Fruit fly (Drosophila melanogaster) whole organism, embryonic: Measurements from ENCODE around the gene eIF3d1.
A peak's percentile ranks its signal among the peaks of the same experiment; 100 is the strongest.

Experiments used
- Abd-B ChIP-seq: fragments of 200-800 bp; sonication (Bioruptor generic); optimal IDR thresholded peaks from 2 replicates; lab custom pipeline; 2018; ENCODE audit warnings: missing biosample characterization, mild to moderate bottlenecking, missing genetic modification characterization, moderate library complexity
- Atf-2 ChIP-seq: fragments of 200-800 bp; sonication (Bioruptor generic); optimal IDR thresholded peaks from 2 replicates; lab custom pipeline; 2016; ENCODE audit warnings: missing biosample characterization, missing genetic modification characterization
- CG13296 ChIP-seq: fragments of 200-800 bp; sonication (Bioruptor generic); optimal IDR thresholded peaks from 3 replicates; lab custom pipeline; 2018; ENCODE audit warnings: missing biosample characterization, mild to moderate bottlenecking, missing genetic modification characterization
- CG13624 ChIP-seq: fragments of 200-800 bp; sonication (Bioruptor generic); optimal IDR thresholded peaks from 2 replicates; lab custom pipeline; 2016; ENCODE audit warnings: missing biosample characterization, missing genetic modification characterization
- CG14014 ChIP-seq: fragments of 200-800 bp; sonication (Bioruptor generic); IDR thresholded peaks from 2 replicates; pipeline ENCODE4 v1.3.6; 2022; ENCODE audit warnings: missing biosample characterization, missing genetic modification characterization
- CG15479 ChIP-seq: fragments of 200-800 bp; sonication (Bioruptor generic); optimal IDR thresholded peaks from 3 replicates; lab custom pipeline; 2019; ENCODE audit warnings: missing biosample characterization, mild to moderate bottlenecking, missing genetic modification characterization, moderate library complexity
- CG1602 ChIP-seq: fragments of 200-800 bp; sonication (Bioruptor generic); optimal IDR thresholded peaks from 3 replicates; lab custom pipeline; 2016; ENCODE audit warnings: missing biosample characterization, missing genetic modification characterization
- CG16863 ChIP-seq: fragments of 200-800 bp; sonication (Bioruptor generic); optimal IDR thresholded peaks from 3 replicates; lab custom pipeline; 2016; ENCODE audit warnings: missing biosample characterization, missing genetic modification characterization
- CG3065 ChIP-seq: fragments of 200-800 bp; sonication (Bioruptor generic); optimal IDR thresholded peaks from 2 replicates; lab custom pipeline; 2016; ENCODE audit warnings: missing biosample characterization, missing genetic modification characterization
- CG32532 ChIP-seq: fragments of 200-800 bp; sonication (Bioruptor generic); IDR thresholded peaks from 2 replicates; pipeline ENCODE4 v1.3.6; 2022; ENCODE audit warnings: missing biosample characterization, missing genetic modification characterization
- CG3281 ChIP-seq: fragments of 200-800 bp; sonication (Bioruptor generic); optimal IDR thresholded peaks from 3 replicates; lab custom pipeline; 2017; ENCODE audit warnings: missing biosample characterization, mild to moderate bottlenecking, missing genetic modification characterization
- CG34224 ChIP-seq: fragments of 200-800 bp; sonication (Bioruptor generic); IDR thresholded peaks from 3 replicates; pipeline ENCODE4 v1.3.6; 2022; ENCODE audit warnings: missing biosample characterization, missing genetic modification characterization; ENCODE audit not compliant: partially characterized antibody
- CG4854 ChIP-seq: fragments of 200-800 bp; sonication (Bioruptor generic); optimal IDR thresholded peaks from 2 replicates; lab custom pipeline; 2016; ENCODE audit warnings: missing biosample characterization, missing genetic modification characterization, inconsistent platforms
- CG6689 ChIP-seq: fragments of 200-800 bp; sonication (Bioruptor generic); IDR thresholded peaks from 2 replicates; pipeline ENCODE4 v1.3.6; 2022; ENCODE audit warnings: missing biosample characterization, missing genetic modification characterization
- CG6813 ChIP-seq: fragments of 200-800 bp; sonication (Bioruptor generic); optimal IDR thresholded peaks from 2 replicates; lab custom pipeline; 2017; ENCODE audit warnings: missing biosample characterization, missing genetic modification characterization, mild to moderate bottlenecking, moderate library complexity, missing genetic modification reagents
- CG7786 ChIP-seq: fragments of 200-800 bp; sonication (Bioruptor generic); optimal IDR thresholded peaks from 2 replicates; lab custom pipeline; 2016; ENCODE audit warnings: missing biosample characterization, missing genetic modification characterization
- CG7987 ChIP-seq: fragments of 200-800 bp; sonication (Bioruptor generic); optimal IDR thresholded peaks from 2 replicates; lab custom pipeline; 2018; ENCODE audit warnings: missing biosample characterization, mild to moderate bottlenecking, missing genetic modification characterization, moderate library complexity
- CG8765 ChIP-seq: fragments of 200-800 bp; sonication (Bioruptor generic); IDR thresholded peaks from 2 replicates; pipeline ENCODE4 v1.3.6; 2022; ENCODE audit warnings: missing biosample characterization, missing genetic modification characterization
- CG9817 ChIP-seq: fragments of 200-800 bp; sonication (Bioruptor generic); optimal IDR thresholded peaks from 2 replicates; lab custom pipeline; 2018; ENCODE audit warnings: missing biosample characterization, mild to moderate bottlenecking, missing genetic modification characterization, moderate library complexity
- D19B ChIP-seq: fragments of 200-800 bp; sonication (Bioruptor generic); optimal IDR thresholded peaks from 2 replicates; lab custom pipeline; 2017; ENCODE audit warnings: missing biosample characterization, mild to moderate bottlenecking, missing genetic modification characterization
- Dip2 ChIP-seq: fragments of 200-800 bp; sonication (Bioruptor generic); IDR thresholded peaks from 2 replicates; pipeline ENCODE4 v1.3.6; 2022; ENCODE audit warnings: missing biosample characterization, missing genetic modification characterization
- Dref ChIP-seq: fragments of 200-800 bp; sonication (Bioruptor generic); IDR thresholded peaks from 2 replicates; pipeline ENCODE4 v1.3.6; 2022; ENCODE audit warnings: missing biosample characterization, missing genetic modification characterization
- H2.0 ChIP-seq: fragments of 200-800 bp; sonication (Bioruptor generic); IDR thresholded peaks from 2 replicates; pipeline ENCODE4 v1.3.6; 2022; ENCODE audit warnings: missing biosample characterization, missing genetic modification characterization
- HmgD ChIP-seq: fragments of 200-800 bp; sonication (Bioruptor generic); optimal IDR thresholded peaks from 3 replicates; lab custom pipeline; 2016; ENCODE audit warnings: missing biosample characterization, missing genetic modification characterization
- Mes4 ChIP-seq: fragments of 200-800 bp; sonication (Bioruptor generic); optimal IDR thresholded peaks from 2 replicates; lab custom pipeline; 2016; ENCODE audit warnings: missing biosample characterization, missing genetic modification characterization
- NK7.1 ChIP-seq: fragments of 200-800 bp; sonication (Bioruptor generic); optimal IDR thresholded peaks from 3 replicates; lab custom pipeline; 2016; ENCODE audit warnings: missing biosample characterization, missing genetic modification characterization
- Oaz ChIP-seq: fragments of 200-800 bp; sonication (Bioruptor generic); IDR thresholded peaks from 2 replicates; pipeline ENCODE4 v1.3.6; 2022; ENCODE audit warnings: missing biosample characterization, missing genetic modification characterization
- Poxn ChIP-seq: fragments of 200-800 bp; sonication (Bioruptor generic); IDR thresholded peaks from 2 replicates; pipeline ENCODE4 v1.3.6; 2022; ENCODE audit warnings: missing biosample characterization, missing genetic modification characterization
- Ssrp ChIP-seq: fragments of 200-800 bp; sonication (Bioruptor generic); optimal IDR thresholded peaks from 2 replicates; lab custom pipeline; 2018; ENCODE audit warnings: missing biosample characterization, mild to moderate bottlenecking, missing genetic modification characterization, moderate library complexity
- Tbp ChIP-seq: fragments of >200 bp; optimal IDR thresholded peaks from 2 replicates; lab custom pipeline; 2018; ENCODE audit warnings: missing biosample characterization, missing genetic modification characterization
- Xbp1 ChIP-seq: fragments of 200-800 bp; sonication (Bioruptor generic); optimal IDR thresholded peaks from 3 replicates; lab custom pipeline; 2016; ENCODE audit warnings: missing biosample characterization, mild to moderate bottlenecking, missing genetic modification characterization
- ac ChIP-seq: fragments of 200-800 bp; sonication (Bioruptor generic); optimal IDR thresholded peaks from 3 replicates; lab custom pipeline; 2017; ENCODE audit warnings: missing biosample characterization, mild to moderate bottlenecking, missing genetic modification characterization
- corto ChIP-seq: fragments of 200-800 bp; sonication (Bioruptor generic); optimal IDR thresholded peaks from 2 replicates; lab custom pipeline; 2016; ENCODE audit warnings: missing biosample characterization, mild to moderate bottlenecking, missing genetic modification characterization, moderate library complexity
- dmrt11E ChIP-seq: fragments of 200-800 bp; sonication (Bioruptor generic); optimal IDR thresholded peaks from 3 replicates; lab custom pipeline; 2018; ENCODE audit warnings: missing biosample characterization, mild to moderate bottlenecking, missing genetic modification characterization, moderate library complexity
- dpn ChIP-seq, 2 experiments: fragments of 200-800 bp; sonication (Bioruptor generic); optimal IDR thresholded peaks; 3 replicates each; lab custom pipeline; 2016; ENCODE audit warnings: missing biosample characterization in 2 of 2, missing genetic modification characterization in 2 of 2
- fu2 ChIP-seq: fragments of 200-800 bp; sonication (Bioruptor generic); optimal IDR thresholded peaks from 2 replicates; lab custom pipeline; 2016; ENCODE audit warnings: missing biosample characterization, missing genetic modification characterization
- gem ChIP-seq: fragments of 200-800 bp; sonication (Bioruptor generic); optimal IDR thresholded peaks from 2 replicates; lab custom pipeline; 2019; ENCODE audit warnings: missing biosample characterization, mild to moderate bottlenecking, missing genetic modification characterization, moderate library complexity
- hb ChIP-seq: fragments of 200-800 bp; sonication (Bioruptor generic); IDR thresholded peaks from 3 replicates; pipeline ENCODE4 v1.3.6; 2022; ENCODE audit warnings: missing biosample characterization, missing genetic modification characterization; ENCODE audit not compliant: partially characterized antibody
- hth ChIP-seq: fragments of >200 bp; optimal IDR thresholded peaks from 2 replicates; lab custom pipeline; 2017; ENCODE audit warnings: inconsistent platforms
- pan ChIP-seq, 4 experiments: fragments of >200 bp in 3 of 4; fragments of 200-800 bp in 1 of 4; sonication (Bioruptor generic) in 1 of 4; optimal IDR thresholded peaks in 3 of 4; IDR thresholded peaks in 1 of 4; 2 replicates each; pipeline versions ENCODE4 v1.3.6 to Lab custom; 2017 to 2022; ENCODE audit warnings: missing biosample characterization in 2 of 4, missing genetic modification characterization in 2 of 4, mixed read lengths in 1 of 4
- psq ChIP-seq: fragments of 200-800 bp; sonication (Bioruptor generic); optimal IDR thresholded peaks from 2 replicates; lab custom pipeline; 2017; ENCODE audit warnings: missing biosample characterization, missing genetic modification characterization
- scrt ChIP-seq: fragments of 200-800 bp; sonication (Bioruptor generic); optimal IDR thresholded peaks from 2 replicates; lab custom pipeline; 2018; ENCODE audit warnings: missing biosample characterization, mild to moderate bottlenecking, missing genetic modification characterization, moderate library complexity
- sima ChIP-seq: fragments of 200-800 bp; sonication (Bioruptor generic); optimal IDR thresholded peaks from 2 replicates; lab custom pipeline; 2016; ENCODE audit warnings: missing biosample characterization, missing genetic modification characterization
- sisA ChIP-seq: fragments of 200-800 bp; sonication (Bioruptor generic); IDR thresholded peaks from 2 replicates; pipeline ENCODE4 v1.3.6; 2022; ENCODE audit warnings: missing biosample characterization, missing genetic modification characterization
- tap ChIP-seq: fragments of 200-800 bp; optimal IDR thresholded peaks from 3 replicates; lab custom pipeline; 2019; ENCODE audit warnings: missing biosample characterization, mild to moderate bottlenecking, missing genetic modification characterization, moderate library complexity
- unc-4 ChIP-seq: fragments of 200-800 bp; sonication (Bioruptor generic); IDR thresholded peaks from 2 replicates; pipeline ENCODE4 v1.3.6; 2022; ENCODE audit warnings: missing biosample characterization, missing genetic modification characterization; ENCODE audit not compliant: partially characterized antibody
- z ChIP-seq: fragments of 200-800 bp; sonication (Bioruptor generic); IDR thresholded peaks from 3 replicates; pipeline ENCODE4 v1.3.6; 2022; ENCODE audit warnings: missing biosample characterization, missing genetic modification characterization
- zen ChIP-seq: fragments of 200-800 bp; sonication (Bioruptor generic); optimal IDR thresholded peaks from 3 replicates; lab custom pipeline; 2018; ENCODE audit warnings: missing biosample characterization, mild to moderate bottlenecking, missing genetic modification characterization, moderate library complexity
- zfh1 ChIP-seq: fragments of 200-800 bp; sonication (Bioruptor generic); IDR thresholded peaks from 3 replicates; pipeline ENCODE4 v1.3.6; 2022; ENCODE audit warnings: missing biosample characterization, missing genetic modification characterization

Gene eIF3d1

DNA sequence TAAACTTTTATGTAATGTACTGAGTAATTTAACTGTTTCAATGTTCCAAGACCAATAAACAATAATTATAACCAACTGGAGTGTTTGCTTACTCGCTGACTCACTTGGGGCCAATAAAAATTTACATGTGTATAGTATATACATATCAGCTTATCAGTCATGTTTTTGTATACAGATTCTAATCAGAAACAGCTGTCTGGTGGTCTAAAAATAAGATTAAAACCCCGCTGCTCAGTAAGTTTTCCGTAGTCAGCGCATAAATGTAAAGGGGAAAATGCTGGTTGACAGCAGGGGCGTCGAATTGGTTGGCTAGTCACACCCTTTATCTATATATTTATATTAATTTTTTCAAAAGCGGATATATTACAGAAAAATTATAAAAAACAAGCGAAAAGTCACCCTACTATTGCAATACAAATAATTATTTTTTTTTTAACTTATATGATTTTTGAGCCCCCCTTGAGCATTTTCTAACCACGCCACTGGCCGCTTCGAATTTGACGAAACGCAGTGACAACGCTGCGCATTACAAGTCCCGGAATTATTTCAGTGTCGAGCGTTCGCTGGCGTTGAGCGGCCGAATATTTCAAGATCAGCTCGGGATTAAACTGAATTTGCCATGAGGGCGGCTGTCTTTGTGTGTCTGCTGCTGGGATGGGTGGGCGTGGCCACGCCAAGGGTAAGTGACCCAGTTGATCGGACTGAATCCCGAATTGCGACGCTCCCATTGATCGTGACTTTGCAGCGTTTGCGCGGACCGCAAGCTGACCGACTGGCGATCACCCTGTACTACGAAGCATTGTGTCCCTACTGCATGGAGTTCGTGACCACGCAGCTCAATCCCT, 1.3 kb upstream of the eIF3d1 start, which contains the start of gene GILT2 (continued):
- TF ChIP-seq Atf-2 (GFP tag; lab: Kevin White, UChicago) (peak; percentile 37), Tbp (GFP tag; lab: Kevin White, UChicago) (no peak), D19B (peak; percentile 78), CG7786 (GFP tag; lab: Kevin White, UChicago) (peak; percentile 13), psq (GFP tag; lab: Kevin White, UChicago) (peak; percentile 71), CG6689 (GFP tag; lab: Robert Waterston, UW) (peak; percentile 93), Mes4 (GFP tag; lab: Kevin White, UChicago) (peak; percentile 7), CG13296 (GFP tag; lab: Kevin White, UChicago) (peak; percentile 94), Oaz (GFP tag; lab: Robert Waterston, UW) (peak; percentile 82), dpn (GFP tag; optimal IDR thresholded peaks at IDR 0.05; lab: Kevin White, UChicago) (peak; percentile 64 to 88), CG16863 (GFP tag; lab: Kevin White, UChicago) (peak; percentile 51), ac (peak; percentile 57), unc-4 (GFP tag; lab: Robert Waterston, UW) (no peak), NK7.1 (peak; percentile 18), CG15479 (GFP tag; lab: Kevin White, UChicago) (no peak), pan (optimal IDR thresholded peaks at IDR 0.05; lab: Kevin White, UChicago) (no peak), pan (GFP tag; optimal IDR thresholded peaks at IDR 0.05 in 1 of 2, IDR thresholded peaks at IDR 0.05 in 1 of 2) (peak in 1 of 2 experiments; percentile 94), Abd-B (peak; percentile 87), Dip2 (GFP tag; lab: Robert Waterston, UW) (no peak), gem (peak; percentile 94), CG8765 (GFP tag; lab: Robert Waterston, UW) (peak; percentile 79), Xbp1 (GFP tag; lab: Kevin White, UChicago) (peak; percentile 89), hth (lab: Kevin White, UChicago) (no peak), sima (GFP tag; lab: Kevin White, UChicago) (no peak), Poxn (GFP tag; lab: Robert Waterston, UW) (peak; percentile 50; the same call in 1 of the 2 replicates), zfh1 (GFP tag; lab: Robert Waterston, UW) (peak; percentile 92), CG34224 (GFP tag; lab: Robert Waterston, UW) (no peak), CG14014 (GFP tag; lab: Robert Waterston, UW) (peak; percentile 94), H2.0 (GFP tag; lab: Robert Waterston, UW) (peak; percentile 87), tap (tag; lab: Kevin White, UChicago) (peak; percentile 87), dmrt11E (peak; percentile 87), fu2 (GFP tag; lab: Kevin White, UChicago) (peak; percentile 2), CG1602 (peak; percentile 85), CG3065 (GFP tag; lab: Kevin White, UChicago) (peak; percentile 76), Ssrp (tag; lab: Kevin White, UChicago) (peak; percentile 90), scrt (GFP tag; lab: Kevin White, UChicago) (peak; percentile 82), z (peak; percentile 36; the same call in 1 of the 3 replicates), CG6813 (peak; percentile 92), CG4854 (peak; percentile 77), Dref (GFP tag; lab: Robert Waterston, UW) (no peak), hb (no peak), CG13624 (peak; percentile 64), zen (tag; lab: Kevin White, UChicago) (peak; percentile 93), sisA (GFP tag; lab: Robert Waterston, UW) (peak; percentile 90), CG9817 (tag; lab: Kevin White, UChicago) (peak; percentile 80), CG7987 (GFP tag; lab: Kevin White, UChicago) (peak; percentile 54), CG32532 (GFP tag; lab: Robert Waterston, UW) (peak; percentile 89), HmgD (GFP tag; lab: Kevin White, UChicago) (no peak), CG3281 (GFP tag; lab: Kevin White, UChicago) (peak; percentile 94), corto (GFP tag; lab: Kevin White, UChicago) (peak; percentile 55)
